Fruit fly (Drosophila melanogaster) whole organism: ENCODE data around the gene dnd.

Source experiments
- CG8478 ChIP-seq: fragments of >200 bp; optimal IDR thresholded peaks from 2 replicates; lab custom pipeline; 2018; ENCODE audit warnings: inconsistent platforms
- Dll ChIP-seq: fragments of >200 bp; optimal IDR thresholded peaks from 2 replicates; lab custom pipeline; 2017
- EcR ChIP-seq, 2 experiments: fragments of >200 bp; optimal IDR thresholded peaks; 2 replicates each; lab custom pipeline; 2017; ENCODE audit warnings: missing biosample characterization in 2 of 2, missing genetic modification characterization in 2 of 2, missing genetic modification reagents in 2 of 2
- pan ChIP-seq: fragments of >200 bp; optimal IDR thresholded peaks from 2 replicates; lab custom pipeline; 2017
- psq ChIP-seq: fragments of >200 bp; optimal IDR thresholded peaks from 2 replicates; lab custom pipeline; 2017
- usp ChIP-seq: fragments of >200 bp; optimal IDR thresholded peaks from 2 replicates; lab custom pipeline; 2017; ENCODE audit warnings: missing biosample characterization, missing genetic modification characterization, mixed read lengths

Gene dnd

dm6 chr3R:21889945-21890344 is 2.8 kb upstream of the dnd start:
- TF ChIP-seq CG8478 (lab: Kevin White, UChicago) (no peak), EcR (GFP tag; optimal IDR thresholded peaks at IDR 0.05; lab: Kevin White, UChicago) (peak; percentile 37 to 39), usp (no peak), pan (lab: Kevin White, UChicago) (no peak)

- TF ChIP-seq pan (lab: Kevin White, UChicago): no peak
- TF ChIP-seq usp: no peak
Measured at dm6 chr3R:21888696-21889602, 1.8 kb upstream of the dnd start, which contains the start of gene CG43844. Gene CG43844 (plus strand): TSS chr3R:21889539.

- TF ChIP-seq psq (lab: Kevin White, UChicago): no peak
- no peak for TF ChIP-seq pan (lab: Kevin White, UChicago)
- no peak for TF ChIP-seq usp
- no peak for TF ChIP-seq EcR (GFP tag; optimal IDR thresholded peaks at IDR 0.05; lab: Kevin White, UChicago)
- TF ChIP-seq Dll: no peak
- TF ChIP-seq CG8478 (lab: Kevin White, UChicago): no peak
Measured at dm6 chr3R:21887588-21888007, 443 bp upstream of the dnd start.

DNA sequence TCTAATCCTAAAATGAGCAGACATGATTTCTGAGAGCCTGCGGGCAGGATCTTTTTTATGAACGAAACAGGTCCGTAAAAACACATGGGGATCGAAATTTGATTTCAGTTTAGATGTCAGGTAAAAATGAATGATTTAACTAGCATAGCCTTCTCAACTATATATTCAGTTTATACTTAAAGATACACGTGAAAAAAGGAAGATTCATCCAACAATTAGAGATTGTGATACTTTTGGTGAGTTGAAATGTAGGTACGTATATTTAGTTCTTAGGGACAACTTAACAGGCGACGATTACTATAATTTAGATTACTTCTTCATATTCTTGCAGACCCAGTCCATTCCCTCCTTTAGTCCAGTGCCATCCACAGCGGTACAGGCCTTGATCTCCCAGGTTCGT is 1.7 kb downstream of the dnd start, which contains the start of gene CG17819:
Gene CG17819, minus strand, starts transcription at position 101 of the 400 bp plus-strand sequence.
- no peak for TF ChIP-seq CG8478 (lab: Kevin White, UChicago)

DNA sequence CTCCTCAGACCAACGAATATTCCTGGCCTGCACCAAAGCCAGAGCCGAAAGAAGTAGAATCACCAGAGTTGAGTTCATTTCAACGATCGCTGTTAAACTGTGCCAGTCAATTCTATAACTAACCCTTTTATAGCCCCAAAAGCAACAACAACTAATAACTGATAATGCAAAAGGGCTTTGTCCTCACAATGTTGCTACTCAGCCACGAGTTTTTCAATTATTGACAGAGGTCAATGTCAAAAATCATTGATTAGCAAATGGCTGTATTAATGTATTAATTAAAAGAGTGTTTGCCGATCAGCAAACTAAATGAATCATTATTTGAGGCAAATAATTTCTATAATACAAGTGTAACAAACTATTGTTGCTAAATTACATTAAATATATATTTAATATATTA is 2.8 kb downstream of the dnd start, which contains the start of gene fit:
Gene fit, minus strand, starts transcription at position 101 of the 400 bp plus-strand sequence.
- TF ChIP-seq psq (lab: Kevin White, UChicago) (no peak), Dll (no peak), EcR (GFP tag; optimal IDR thresholded peaks at IDR 0.05; lab: Kevin White, UChicago) (no peak), CG8478 (lab: Kevin White, UChicago) (no peak), pan (lab: Kevin White, UChicago) (no peak), usp (no peak)

DNA sequence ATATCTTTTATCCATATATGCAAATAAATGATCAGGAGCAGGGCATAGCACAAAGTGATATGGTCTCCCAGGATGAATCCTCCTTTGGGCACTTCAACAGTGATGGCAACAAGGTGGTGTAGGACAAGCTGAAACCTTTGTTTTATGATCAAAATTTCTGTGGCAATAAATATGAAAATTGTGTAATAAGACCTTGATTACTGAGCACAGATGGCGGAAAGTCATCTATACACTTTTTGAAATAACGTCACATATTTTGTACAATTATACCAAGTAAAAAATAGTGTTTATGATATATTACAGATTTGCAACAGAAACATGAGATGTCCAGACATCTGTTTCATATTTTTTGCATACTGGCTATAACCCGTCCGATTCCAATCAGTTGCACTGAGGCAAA is 6.6 kb downstream of the dnd start, which contains the start of gene CG31465:
Gene CG31465, plus strand, starts transcription at position 301 of the 400 bp plus-strand sequence.
- TF ChIP-seq EcR (GFP tag; optimal IDR thresholded peaks at IDR 0.05; lab: Kevin White, UChicago): no peak
- TF ChIP-seq pan (lab: Kevin White, UChicago): no peak
- TF ChIP-seq Dll: no peak
- TF ChIP-seq CG8478 (lab: Kevin White, UChicago): no peak
- TF ChIP-seq psq (lab: Kevin White, UChicago): no peak
- TF ChIP-seq usp: no peak

DNA sequence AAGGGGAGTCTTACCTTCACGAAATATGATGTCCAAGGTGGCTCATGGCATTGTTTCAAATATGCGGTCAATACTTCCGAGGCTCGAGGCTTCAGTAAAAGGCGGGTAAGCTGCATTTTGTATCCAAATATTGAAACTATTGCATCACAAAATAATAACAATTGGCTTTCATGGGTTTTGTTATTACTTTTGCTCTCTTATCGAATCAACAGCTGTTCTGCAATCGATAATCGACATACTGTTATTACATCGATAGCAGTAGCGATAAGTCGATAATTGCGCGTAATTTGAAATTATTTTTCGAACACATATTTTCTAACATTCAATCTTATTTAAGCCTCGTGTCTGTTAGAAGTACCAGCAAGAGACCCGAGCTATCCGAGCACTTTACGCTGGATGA is 8.7 kb downstream of the dnd start, which contains the start of gene CG34148:
Gene CG34148, minus strand, starts transcription at position 214 of the 400 bp plus-strand sequence.
- TF ChIP-seq usp (no peak), psq (lab: Kevin White, UChicago) (no peak), Dll (no peak), pan (lab: Kevin White, UChicago) (no peak), EcR (GFP tag; optimal IDR thresholded peaks at IDR 0.05; lab: Kevin White, UChicago) (no peak), CG8478 (lab: Kevin White, UChicago) (no peak)

- TF ChIP-seq EcR (GFP tag; optimal IDR thresholded peaks at IDR 0.05; lab: Kevin White, UChicago): no peak
Measured at dm6 chr3R:21877636-21878035, 9.5 kb downstream of the dnd start, which contains the start of gene P5CDh2. Gene P5CDh2 (plus strand): TSS chr3R:21877936.

DNA sequence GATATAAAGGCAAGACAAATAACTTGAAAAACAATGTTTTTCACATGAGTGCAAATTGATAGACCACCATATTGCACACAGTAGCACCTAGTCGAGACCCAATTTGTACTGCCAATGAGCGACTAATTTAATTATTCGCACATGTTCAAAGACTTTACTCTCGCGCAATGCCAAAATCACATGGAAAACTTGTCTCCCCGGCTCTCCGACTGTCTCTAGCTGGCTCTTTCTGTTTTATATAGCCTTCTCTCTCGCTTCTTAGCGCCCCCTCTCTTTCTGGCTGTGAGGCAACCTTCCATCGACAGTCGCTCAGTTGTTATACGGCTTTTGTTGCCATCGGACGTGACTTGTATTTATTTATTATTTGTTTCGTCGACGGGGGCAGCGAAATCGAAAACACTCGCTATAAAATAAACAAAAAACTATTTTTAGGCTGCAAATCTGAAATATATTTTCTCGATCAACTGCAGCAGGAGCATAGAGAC is 12.1 kb downstream of the dnd start, which contains the start of gene CG6656:
Gene CG6656, plus strand, starts transcription at position 312 of the 485 bp plus-strand sequence.
- TF ChIP-seq CG8478 (lab: Kevin White, UChicago): peak; percentile 68
- no peak for TF ChIP-seq Dll
- no peak for TF ChIP-seq psq (lab: Kevin White, UChicago)
- TF ChIP-seq pan (lab: Kevin White, UChicago): peak; percentile 72
- TF ChIP-seq usp: no peak

dm6 chr3R:21873439-21873838 is 13.7 kb downstream of the dnd start, which contains the start of gene CG31178:
Gene CG31178 (plus strand): TSS chr3R:21873739.
- TF ChIP-seq Dll: no peak
- TF ChIP-seq usp: no peak
- no peak for TF ChIP-seq EcR (GFP tag; optimal IDR thresholded peaks at IDR 0.05; lab: Kevin White, UChicago)
- no peak for TF ChIP-seq psq (lab: Kevin White, UChicago)
- TF ChIP-seq CG8478 (lab: Kevin White, UChicago): no peak
- TF ChIP-seq pan (lab: Kevin White, UChicago): no peak

dm6 chr3R:21871348-21871940 is 15.7 kb downstream of the dnd start:
- TF ChIP-seq usp (no peak), EcR (GFP tag; optimal IDR thresholded peaks at IDR 0.05; lab: Kevin White, UChicago) (no peak), CG8478 (lab: Kevin White, UChicago) (no peak), psq (lab: Kevin White, UChicago) (no peak), Dll (no peak), pan (lab: Kevin White, UChicago) (no peak)
